Fruit fly (Drosophila melanogaster) whole organism, embryonic: Measurements from ENCODE around the gene sphinx1.

ENCODE experiments used
- bsh ChIP-seq, 2 experiments: fragments of 200-800 bp; sonication (Bioruptor generic); optimal IDR thresholded peaks; 2 replicates each; lab custom pipeline; 2017 to 2018; ENCODE audit warnings: mild to moderate bottlenecking in 2 of 2, missing biosample characterization in 2 of 2, missing genetic modification characterization in 2 of 2, moderate library complexity in 1 of 2
- fru ChIP-seq: fragments of >200 bp; optimal IDR thresholded peaks from 2 replicates; lab custom pipeline; 2017

dm6 chr3L:7450553-7450952 is 11.3 kb upstream of the sphinx1 start, which contains the start of gene CG33278:
- TF ChIP-seq bsh (GFP tag; optimal IDR thresholded peaks at IDR 0.05; lab: Kevin White, UChicago) (no peak), fru (lab: Kevin White, UChicago) (no peak)
